Fruit fly (Drosophila melanogaster) whole organism, prepupa: Measurements from ENCODE around the gene Cypl.

Experiments used
- CG16779 ChIP-seq: fragments of 200-800 bp; sonication (Bioruptor generic); optimal IDR thresholded peaks from 3 replicates; lab custom pipeline; 2017; ENCODE audit warnings: missing biosample characterization, mild to moderate bottlenecking, missing genetic modification characterization
- CG4318 ChIP-seq: fragments of 200-800 bp; sonication (Bioruptor generic); optimal IDR thresholded peaks from 3 replicates; lab custom pipeline; 2017; ENCODE audit warnings: missing biosample characterization, mild to moderate bottlenecking, missing genetic modification characterization
- CG7368 ChIP-seq: fragments of 200-800 bp; sonication (Bioruptor generic); optimal IDR thresholded peaks from 3 replicates; lab custom pipeline; 2016; ENCODE audit warnings: missing biosample characterization, missing genetic modification characterization
- Eip93F ChIP-seq: fragments of 200-800 bp; sonication (Bioruptor generic); optimal IDR thresholded peaks from 2 replicates; lab custom pipeline; 2016; ENCODE audit warnings: missing biosample characterization, mild to moderate bottlenecking, missing genetic modification characterization
- fd59A ChIP-seq: fragments of 200-800 bp; sonication (Bioruptor generic); optimal IDR thresholded peaks from 2 replicates; lab custom pipeline; 2017; ENCODE audit warnings: missing biosample characterization, mild to moderate bottlenecking, missing genetic modification characterization, missing genetic modification reagents

DNA sequence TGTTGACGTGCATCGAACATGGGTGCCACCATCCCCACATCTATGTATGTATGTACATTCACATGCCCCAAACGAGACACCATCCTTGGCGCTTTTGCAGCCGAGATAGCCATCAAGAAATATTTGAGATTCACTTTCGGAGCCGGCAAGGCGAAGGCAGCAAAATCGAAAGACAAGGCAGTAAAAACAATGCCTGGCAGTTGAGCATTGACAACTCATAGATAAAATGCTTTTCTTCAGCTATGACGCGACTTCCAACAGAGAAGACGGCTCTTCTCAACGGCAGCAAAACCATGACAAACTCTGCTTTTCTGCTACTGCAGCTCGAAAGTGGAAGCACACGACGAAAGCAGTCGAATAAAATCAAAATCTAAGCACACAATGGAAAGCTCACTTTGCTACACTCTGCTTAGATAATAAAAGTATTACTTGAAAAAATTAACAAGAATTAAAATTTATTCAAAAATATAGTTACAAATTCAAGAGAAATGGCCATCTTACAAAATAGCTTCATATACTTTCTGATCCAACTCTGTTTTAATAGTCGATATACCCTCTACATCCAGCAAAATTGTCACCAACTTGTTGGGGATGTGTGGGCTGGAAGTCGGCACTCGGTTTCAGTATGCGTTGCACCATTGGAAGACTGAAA is 25.7 kb downstream of the Cypl start:
- no peak for TF ChIP-seq CG7368 (GFP tag; lab: Kevin White, UChicago)
- no peak for TF ChIP-seq Eip93F (GFP tag; lab: Kevin White, UChicago)
- TF ChIP-seq CG16779: no peak
- TF ChIP-seq fd59A (GFP tag; lab: Kevin White, UChicago): no peak
- TF ChIP-seq CG4318 (GFP tag; lab: Kevin White, UChicago): peak; percentile 62
